Fruit fly (Drosophila melanogaster) whole organism, embryonic: ENCODE data around the gene iav.

Experiments used
- Awh ChIP-seq: fragments of 200-800 bp; sonication (Bioruptor generic); IDR thresholded peaks from 2 replicates; pipeline ENCODE4, ENCODE4 v1.3.6; 2022; ENCODE audit warnings: missing biosample characterization, missing genetic modification characterization
- Bteb2 ChIP-seq: fragments of 200-800 bp; sonication (Bioruptor generic); optimal IDR thresholded peaks from 2 replicates; lab custom pipeline; 2016; ENCODE audit warnings: missing biosample characterization, missing genetic modification characterization
- CG10366 ChIP-seq: fragments of 200-800 bp; sonication (Bioruptor generic); IDR thresholded peaks from 2 replicates; pipeline ENCODE4 v1.3.6; 2022; ENCODE audit warnings: missing biosample characterization, missing genetic modification characterization
- CG10654 ChIP-seq: fragments of 200-800 bp; sonication (Bioruptor generic); optimal IDR thresholded peaks from 2 replicates; lab custom pipeline; 2016; ENCODE audit warnings: missing biosample characterization, missing genetic modification characterization
- CG10959 ChIP-seq: fragments of 200-800 bp; sonication (Bioruptor generic); IDR thresholded peaks from 2 replicates; pipeline ENCODE4 v1.3.6; 2022; ENCODE audit warnings: missing biosample characterization, missing genetic modification characterization
- CG12942 ChIP-seq: fragments of 200-800 bp; sonication (Bioruptor generic); optimal IDR thresholded peaks from 3 replicates; lab custom pipeline; 2016; ENCODE audit warnings: missing biosample characterization, missing genetic modification characterization
- CG13775 ChIP-seq: fragments of 200-800 bp; sonication (Bioruptor generic); optimal IDR thresholded peaks from 3 replicates; lab custom pipeline; 2017; ENCODE audit warnings: missing biosample characterization, mild to moderate bottlenecking, missing genetic modification characterization
- CG14710 ChIP-seq: fragments of 200-800 bp; sonication (Bioruptor generic); optimal IDR thresholded peaks from 3 replicates; lab custom pipeline; 2019; ENCODE audit warnings: missing biosample characterization, mild to moderate bottlenecking, missing genetic modification characterization, moderate library complexity
- CG15073 ChIP-seq: fragments of 200-800 bp; sonication (Bioruptor generic); optimal IDR thresholded peaks from 2 replicates; lab custom pipeline; 2016; ENCODE audit warnings: missing biosample characterization, missing genetic modification characterization
- CG16863 ChIP-seq: fragments of 200-800 bp; sonication (Bioruptor generic); optimal IDR thresholded peaks from 3 replicates; lab custom pipeline; 2016; ENCODE audit warnings: missing biosample characterization, missing genetic modification characterization
- CG2120 ChIP-seq: fragments of 200-800 bp; sonication (Bioruptor generic); optimal IDR thresholded peaks from 3 replicates; lab custom pipeline; 2016; ENCODE audit warnings: missing biosample characterization, missing genetic modification characterization
- CG2129 ChIP-seq: fragments of 200-800 bp; sonication (Bioruptor generic); IDR thresholded peaks from 2 replicates; pipeline ENCODE4 v1.3.6; 2022; ENCODE audit warnings: missing biosample characterization, missing genetic modification characterization; ENCODE audit not compliant: partially characterized antibody
- CG2199 ChIP-seq: fragments of 200-800 bp; sonication (Bioruptor generic); IDR thresholded peaks from 3 replicates; pipeline ENCODE4 v1.3.6; 2022; ENCODE audit warnings: missing biosample characterization, missing genetic modification characterization
- CG2678 ChIP-seq: fragments of 200-800 bp; sonication (Bioruptor generic); optimal IDR thresholded peaks from 3 replicates; lab custom pipeline; 2019; ENCODE audit warnings: missing biosample characterization, mild to moderate bottlenecking, missing genetic modification characterization, moderate library complexity
- CG32532 ChIP-seq: fragments of 200-800 bp; sonication (Bioruptor generic); IDR thresholded peaks from 2 replicates; pipeline ENCODE4 v1.3.6; 2022; ENCODE audit warnings: missing biosample characterization, missing genetic modification characterization
- CG33213 ChIP-seq: fragments of 200-800 bp; sonication (Bioruptor generic); optimal IDR thresholded peaks from 3 replicates; lab custom pipeline; 2016; ENCODE audit warnings: missing biosample characterization, missing genetic modification characterization
- CG8388 ChIP-seq: fragments of 200-800 bp; sonication (Bioruptor generic); optimal IDR thresholded peaks from 2 replicates; lab custom pipeline; 2019; ENCODE audit warnings: missing biosample characterization, mild to moderate bottlenecking, missing genetic modification characterization, moderate library complexity
- Deaf1 ChIP-seq: fragments of 200-800 bp; optimal IDR thresholded peaks from 3 replicates; lab custom pipeline; 2019; ENCODE audit warnings: missing biosample characterization, mild to moderate bottlenecking, missing genetic modification characterization, moderate library complexity
- Ets97D ChIP-seq: fragments of 200-800 bp; sonication (Bioruptor generic); optimal IDR thresholded peaks from 3 replicates; lab custom pipeline; 2016; ENCODE audit warnings: missing biosample characterization, missing genetic modification characterization
- Fer3 ChIP-seq: fragments of 200-800 bp; sonication (Bioruptor generic); optimal IDR thresholded peaks from 2 replicates; lab custom pipeline; 2018; ENCODE audit warnings: missing biosample characterization, mild to moderate bottlenecking, missing genetic modification characterization, moderate library complexity
- H2.0 ChIP-seq: fragments of 200-800 bp; sonication (Bioruptor generic); IDR thresholded peaks from 2 replicates; pipeline ENCODE4 v1.3.6; 2022; ENCODE audit warnings: missing biosample characterization, missing genetic modification characterization
- HmgZ ChIP-seq: fragments of 200-800 bp; sonication (Bioruptor generic); optimal IDR thresholded peaks from 2 replicates; lab custom pipeline; 2018; ENCODE audit warnings: missing biosample characterization, mild to moderate bottlenecking, missing genetic modification characterization
- Kr ChIP-seq: fragments of 200-800 bp; sonication (Bioruptor generic); optimal IDR thresholded peaks from 2 replicates; lab custom pipeline; 2017; ENCODE audit warnings: missing biosample characterization, mild to moderate bottlenecking, missing genetic modification characterization
- Max ChIP-seq: fragments of 200-800 bp; sonication (Bioruptor generic); optimal IDR thresholded peaks from 2 replicates; lab custom pipeline; 2016; ENCODE audit warnings: missing biosample characterization, mild to moderate bottlenecking, missing genetic modification characterization
- Mrtf ChIP-seq: fragments of 200-800 bp; sonication (Bioruptor generic); IDR thresholded peaks from 3 replicates; pipeline ENCODE4 v1.3.6; 2022; ENCODE audit warnings: missing biosample characterization, missing genetic modification characterization
- Myb ChIP-seq: fragments of 200-800 bp; sonication (Bioruptor generic); optimal IDR thresholded peaks from 2 replicates; lab custom pipeline; 2016; ENCODE audit warnings: missing biosample characterization, missing genetic modification characterization
- Nf-YC ChIP-seq: fragments of 200-800 bp; optimal IDR thresholded peaks from 3 replicates; lab custom pipeline; 2019; ENCODE audit warnings: missing biosample characterization, mild to moderate bottlenecking, missing genetic modification characterization, moderate library complexity
- Scr ChIP-seq: fragments of 200-800 bp; sonication (Bioruptor generic); IDR thresholded peaks from 2 replicates; pipeline ENCODE4 v1.3.6; 2022; ENCODE audit warnings: missing biosample characterization, missing genetic modification characterization; ENCODE audit not compliant: partially characterized antibody
- TFAM ChIP-seq: fragments of 200-800 bp; sonication (Bioruptor generic); optimal IDR thresholded peaks from 2 replicates; lab custom pipeline; 2017; ENCODE audit warnings: missing biosample characterization, missing genetic modification characterization, inconsistent platforms
- amos ChIP-seq: fragments of 200-800 bp; sonication (Bioruptor generic); IDR thresholded peaks from 2 replicates; pipeline ENCODE4 v1.3.6; 2022; ENCODE audit warnings: missing biosample characterization, missing genetic modification characterization; ENCODE audit not compliant: partially characterized antibody
- cg ChIP-seq: fragments of 200-800 bp; sonication (Bioruptor generic); optimal IDR thresholded peaks from 3 replicates; lab custom pipeline; 2019; ENCODE audit warnings: missing biosample characterization, mild to moderate bottlenecking, missing genetic modification characterization, moderate library complexity
- chif ChIP-seq, 2 experiments: fragments of 200-800 bp; sonication (Bioruptor generic); optimal IDR thresholded peaks; 3 replicates each; lab custom pipeline; 2016; ENCODE audit warnings: missing biosample characterization in 2 of 2, missing genetic modification characterization in 2 of 2
- chinmo ChIP-seq: fragments of 200-800 bp; sonication (Bioruptor generic); IDR thresholded peaks from 4 replicates; pipeline ENCODE4 v1.3.6; 2022; ENCODE audit warnings: missing biosample characterization, missing genetic modification characterization; ENCODE audit not compliant: partially characterized antibody
- corto ChIP-seq: fragments of 200-800 bp; sonication (Bioruptor generic); optimal IDR thresholded peaks from 2 replicates; lab custom pipeline; 2016; ENCODE audit warnings: missing biosample characterization, mild to moderate bottlenecking, missing genetic modification characterization, moderate library complexity
- danr ChIP-seq: fragments of 200-800 bp; sonication (Bioruptor generic); IDR thresholded peaks from 2 replicates; pipeline ENCODE4 v1.3.6; 2022; ENCODE audit warnings: missing biosample characterization, missing genetic modification characterization
- dimm ChIP-seq: fragments of 200-800 bp; sonication (Bioruptor generic); IDR thresholded peaks from 2 replicates; pipeline ENCODE4 v1.3.6; 2022; ENCODE audit warnings: missing biosample characterization, missing genetic modification characterization
- dm ChIP-seq: fragments of 200-800 bp; sonication (Bioruptor generic); optimal IDR thresholded peaks from 3 replicates; lab custom pipeline; 2016; ENCODE audit warnings: missing biosample characterization, missing genetic modification characterization
- ewg ChIP-seq: fragments of 200-800 bp; sonication (Bioruptor generic); optimal IDR thresholded peaks from 3 replicates; lab custom pipeline; 2017; ENCODE audit warnings: mild to moderate bottlenecking, missing biosample characterization, missing genetic modification reagents, missing genetic modification characterization
- exex ChIP-seq: fragments of 200-800 bp; sonication (Bioruptor generic); optimal IDR thresholded peaks from 4 replicates; lab custom pipeline; 2018; ENCODE audit warnings: missing biosample characterization, mild to moderate bottlenecking, missing genetic modification characterization, moderate library complexity
- eyg ChIP-seq: fragments of 200-800 bp; sonication (Bioruptor generic); optimal IDR thresholded peaks from 3 replicates; lab custom pipeline; 2016; ENCODE audit warnings: missing biosample characterization, missing genetic modification characterization
- fd102C ChIP-seq: fragments of 200-800 bp; sonication (Bioruptor generic); optimal IDR thresholded peaks from 2 replicates; lab custom pipeline; 2018; ENCODE audit warnings: missing biosample characterization, mild to moderate bottlenecking, missing genetic modification characterization, moderate library complexity
- grau ChIP-seq: fragments of 200-800 bp; optimal IDR thresholded peaks from 3 replicates; lab custom pipeline; 2019; ENCODE audit warnings: missing biosample characterization, mild to moderate bottlenecking, missing genetic modification characterization, moderate library complexity
- grn ChIP-seq: fragments of 200-800 bp; sonication (Bioruptor generic); optimal IDR thresholded peaks from 3 replicates; lab custom pipeline; 2017; ENCODE audit warnings: missing biosample characterization, missing genetic modification characterization
- ham ChIP-seq: fragments of 200-800 bp; sonication (Bioruptor generic); IDR thresholded peaks from 2 replicates; pipeline ENCODE4 v1.3.6; 2022; ENCODE audit warnings: missing biosample characterization, missing genetic modification characterization
- jigr1 ChIP-seq: fragments of 200-800 bp; sonication (Bioruptor generic); IDR thresholded peaks from 3 replicates; pipeline ENCODE4 v1.3.6; 2022; ENCODE audit warnings: missing biosample characterization, missing genetic modification characterization
- mld ChIP-seq: fragments of 200-800 bp; sonication (Bioruptor generic); IDR thresholded peaks from 3 replicates; pipeline ENCODE4 v1.3.6; 2022; ENCODE audit warnings: missing biosample characterization, missing genetic modification characterization; ENCODE audit not compliant: partially characterized antibody
- pan ChIP-seq, 4 experiments: fragments of >200 bp in 3 of 4; fragments of 200-800 bp in 1 of 4; sonication (Bioruptor generic) in 1 of 4; optimal IDR thresholded peaks in 3 of 4; IDR thresholded peaks in 1 of 4; 2 replicates each; pipeline versions ENCODE4 v1.3.6 to Lab custom; 2017 to 2022; ENCODE audit warnings: missing biosample characterization in 2 of 4, missing genetic modification characterization in 2 of 4, mixed read lengths in 1 of 4
- sens ChIP-seq: fragments of 200-800 bp; sonication (Bioruptor generic); peaks from one replicate; lab custom pipeline; 2016; ENCODE audit warnings: missing biosample characterization, missing genetic modification characterization
- slou ChIP-seq: fragments of 200-800 bp; sonication (Bioruptor generic); optimal IDR thresholded peaks from 3 replicates; lab custom pipeline; 2016; ENCODE audit warnings: missing biosample characterization, missing genetic modification characterization

Gene iav

dm6 chrX:6859756-6860412 is 46.1 kb downstream of the iav start (continued):
- TF ChIP-seq Awh (peak; percentile 73), grau (tag; lab: Kevin White, UChicago) (peak; percentile 58), Kr (GFP tag; lab: Kevin White, UChicago) (no peak), amos (GFP tag; lab: Robert Waterston, UW) (no peak), CG2129 (no peak), ewg (GFP tag; lab: Kevin White, UChicago) (peak; percentile 21), CG16863 (GFP tag; lab: Kevin White, UChicago) (no peak), chif (GFP tag; optimal IDR thresholded peaks at IDR 0.05; lab: Kevin White, UChicago) (peak in 1 of 2 experiments; percentile 42), jigr1 (peak; percentile 71; the same call in 2 of the 3 replicates), CG2199 (GFP tag; lab: Robert Waterston, UW) (no peak), fd102C (GFP tag; lab: Kevin White, UChicago) (no peak), Scr (GFP tag; lab: Robert Waterston, UW) (no peak), ham (GFP tag; lab: Robert Waterston, UW) (no peak), chinmo (GFP tag; lab: Robert Waterston, UW) (peak; percentile 83; the same call in 2 of the 4 replicates), CG15073 (GFP tag; lab: Kevin White, UChicago) (no peak), sens (GFP tag; lab: Kevin White, UChicago) (peak; percentile 98), CG13775 (peak; percentile 64), CG12942 (GFP tag; lab: Kevin White, UChicago) (no peak), CG2120 (GFP tag; lab: Kevin White, UChicago) (peak; percentile 52), pan (optimal IDR thresholded peaks at IDR 0.05; lab: Kevin White, UChicago) (no peak), pan (GFP tag; optimal IDR thresholded peaks at IDR 0.05 in 1 of 2, IDR thresholded peaks at IDR 0.05 in 1 of 2) (peak in 1 of 2 experiments; percentile 71), slou (no peak), grn (GFP tag; lab: Kevin White, UChicago) (no peak), mld (no peak), CG2678 (peak; percentile 92), cg (GFP tag; lab: Kevin White, UChicago) (peak; percentile 43), Deaf1 (peak; percentile 81), CG32532 (GFP tag; lab: Robert Waterston, UW) (peak; percentile 83), Myb (GFP tag; lab: Kevin White, UChicago) (peak; percentile 32), Fer3 (peak; percentile 69), CG14710 (tag; lab: Kevin White, UChicago) (peak; percentile 76), corto (GFP tag; lab: Kevin White, UChicago) (peak; percentile 21), CG33213 (peak; percentile 64), CG10366 (GFP tag; lab: Robert Waterston, UW) (no peak), Nf-YC (tag; lab: Kevin White, UChicago) (peak; percentile 74), Bteb2 (GFP tag; lab: Kevin White, UChicago) (no peak), TFAM (GFP tag; lab: Kevin White, UChicago) (peak; percentile 55), exex (tag; lab: Kevin White, UChicago) (peak; percentile 20), Mrtf (0 out of 3 replicates have a peak, but pooled peaks have one; percentile 48), HmgZ (tag; lab: Kevin White, UChicago) (no peak), CG10654 (GFP tag; lab: Kevin White, UChicago) (peak; percentile 70), dm (no peak), CG10959 (GFP tag; lab: Robert Waterston, UW) (no peak), danr (GFP tag; lab: Robert Waterston, UW) (peak; percentile 57), CG8388 (GFP tag; lab: Kevin White, UChicago) (peak; percentile 77), eyg (GFP tag; lab: Kevin White, UChicago) (no peak), dimm (GFP tag; lab: Robert Waterston, UW) (no peak), Ets97D (no peak), H2.0 (peak; percentile 10; the same call in 1 of the 2 replicates), Max (GFP tag; lab: Kevin White, UChicago) (peak; percentile 80)
